Worm (Caenorhabditis elegans) whole organism, L1 larva: ENCODE data around the gene fask-1.

Experiments used
- C04F5.9 ChIP-seq: sonication (generic microtip); optimal IDR thresholded peaks from 2 replicates; lab custom pipeline; 2016; ENCODE audit warnings: missing genetic modification characterization, missing compliant biosample characterization
- Y116A8C.19 ChIP-seq: sonication (generic microtip); optimal IDR thresholded peaks from 2 replicates; lab custom pipeline; 2016; ENCODE audit warnings: missing compliant biosample characterization, missing genetic modification characterization, borderline replicate concordance
- alr-1 ChIP-seq: fragments of 200-800 bp; sonication (Bioruptor generic); optimal IDR thresholded peaks from 2 replicates; lab custom pipeline; 2018; ENCODE audit warnings: borderline replicate concordance, mild to moderate bottlenecking, missing genetic modification characterization, missing compliant biosample characterization
- ceh-63 ChIP-seq: fragments of 200-800 bp; sonication (Bioruptor generic); optimal IDR thresholded peaks from 2 replicates; lab custom pipeline; 2018; ENCODE audit warnings: mild to moderate bottlenecking, missing genetic modification characterization, missing compliant biosample characterization
- ceh-90 ChIP-seq: sonication (generic microtip); optimal IDR thresholded peaks from 2 replicates; lab custom pipeline; 2016; ENCODE audit warnings: missing genetic modification characterization, missing compliant biosample characterization
- fkh-4 ChIP-seq: sonication (generic microtip); optimal IDR thresholded peaks from 2 replicates; lab custom pipeline; 2016; ENCODE audit warnings: missing compliant biosample characterization, missing genetic modification characterization, borderline replicate concordance
- hlh-17 ChIP-seq: fragments of 200-800 bp; sonication (Bioruptor generic); optimal IDR thresholded peaks from 2 replicates; lab custom pipeline; 2018; ENCODE audit warnings: missing genetic modification characterization, mild to moderate bottlenecking, missing compliant biosample characterization, moderate library complexity, borderline replicate concordance
- irx-1 ChIP-seq: sonication (generic microtip); optimal IDR thresholded peaks from 2 replicates; lab custom pipeline; 2016; ENCODE audit warnings: missing genetic modification characterization, missing compliant biosample characterization
- jun-1 ChIP-seq: fragments of 150-350 bp; optimal IDR thresholded peaks from 2 replicates; lab custom pipeline; 2014; ENCODE audit warnings: missing biosample characterization, missing genetic modification reagents, missing genetic modification characterization
- lin-35 ChIP-seq, 2 experiments: fragments of 150-350 bp; optimal IDR thresholded peaks; 2 replicates each; lab custom pipeline; 2014; ENCODE audit warnings: missing biosample characterization in 2 of 2, missing genetic modification characterization in 2 of 2, missing genetic modification reagents in 2 of 2
- lir-3 ChIP-seq: sonication (generic microtip); optimal IDR thresholded peaks from 2 replicates; lab custom pipeline; 2016; ENCODE audit warnings: mild to moderate bottlenecking, missing genetic modification characterization, moderate library complexity, missing compliant biosample characterization; ENCODE audit not compliant: poor library complexity
- mef-2 ChIP-seq: fragments of 150-350 bp; optimal IDR thresholded peaks from 2 replicates; lab custom pipeline; 2014; ENCODE audit warnings: missing biosample characterization, missing genetic modification characterization
- mep-1 ChIP-seq: fragments of 150-350 bp; optimal IDR thresholded peaks from 2 replicates; lab custom pipeline; 2014; ENCODE audit warnings: missing biosample characterization, missing genetic modification characterization
- nhr-12 ChIP-seq: sonication (generic microtip); optimal IDR thresholded peaks from 2 replicates; lab custom pipeline; 2017; ENCODE audit warnings: missing biosample characterization, missing genetic modification characterization
- nhr-20 ChIP-seq: sonication (generic microtip); optimal IDR thresholded peaks from 2 replicates; lab custom pipeline; 2016; ENCODE audit warnings: mild to moderate bottlenecking, missing genetic modification characterization, missing compliant biosample characterization
- rnt-1 ChIP-seq: sonication (generic microtip); optimal IDR thresholded peaks from 2 replicates; lab custom pipeline; 2016; ENCODE audit warnings: mild to moderate bottlenecking, missing genetic modification characterization, moderate library complexity, missing compliant biosample characterization
- sox-4 ChIP-seq: sonication (generic microtip); optimal IDR thresholded peaks from 2 replicates; lab custom pipeline; 2016; ENCODE audit warnings: missing genetic modification characterization, missing compliant biosample characterization
- swsn-7 ChIP-seq: sonication (generic microtip); optimal IDR thresholded peaks from 2 replicates; lab custom pipeline; 2016; ENCODE audit warnings: missing genetic modification characterization, missing compliant biosample characterization
- tbx-2 ChIP-seq: sonication (generic microtip); optimal IDR thresholded peaks from 2 replicates; lab custom pipeline; 2016; ENCODE audit warnings: missing genetic modification characterization, missing compliant biosample characterization
- unc-130 ChIP-seq: fragments of 150-350 bp; optimal IDR thresholded peaks from 2 replicates; lab custom pipeline; 2017; ENCODE audit warnings: missing biosample characterization, missing genetic modification characterization, inconsistent platforms
- unc-86 ChIP-seq: sonication (generic microtip); optimal IDR thresholded peaks from 2 replicates; lab custom pipeline; 2016; ENCODE audit warnings: missing genetic modification characterization, missing compliant biosample characterization
- zag-1 ChIP-seq: fragments of 150-350 bp; optimal IDR thresholded peaks from 2 replicates; lab custom pipeline; 2014; ENCODE audit warnings: missing biosample characterization, missing genetic modification characterization
- ztf-11 ChIP-seq, 2 experiments: sonication (generic microtip); optimal IDR thresholded peaks; 2 replicates each; lab custom pipeline; 2016 to 2017; ENCODE audit warnings: missing genetic modification characterization in 2 of 2, missing biosample characterization in 1 of 2, missing compliant biosample characterization in 1 of 2

Gene fask-1

ce11 chrIV:13142254-13142653 lies 41.7 kb downstream of the fask-1 start, which contains the start of gene spe-43:
Gene spe-43 (minus strand): TSS chrIV:13142354.
- no peak for TF ChIP-seq ztf-11 (tag; optimal IDR thresholded peaks at IDR 0.05; lab: Kevin White, UChicago)
- TF ChIP-seq fkh-4 (tag; lab: Kevin White, UChicago): no peak
- TF ChIP-seq Y116A8C.19: no peak

- TF ChIP-seq mep-1 (tag; lab: Kevin White, UChicago) (no peak), unc-130 (tag; lab: Kevin White, UChicago) (no peak), jun-1 (no peak), rnt-1 (tag; lab: Kevin White, UChicago) (no peak), tbx-2 (tag; lab: Kevin White, UChicago) (no peak), lir-3 (tag; lab: Kevin White, UChicago) (no peak), swsn-7 (no peak), lin-35 (GFP tag; optimal IDR thresholded peaks at IDR 0.05; lab: Kevin White, UChicago) (no peak), nhr-20 (no peak), irx-1 (tag; lab: Kevin White, UChicago) (no peak), sox-4 (tag; lab: Kevin White, UChicago) (no peak), alr-1 (tag; lab: Kevin White, UChicago) (no peak), C04F5.9 (tag; lab: Kevin White, UChicago) (no peak), zag-1 (tag; lab: Kevin White, UChicago) (no peak), hlh-17 (GFP tag; lab: Kevin White, UChicago) (no peak), ceh-63 (GFP tag; lab: Kevin White, UChicago) (no peak), nhr-12 (tag; lab: Kevin White, UChicago) (no peak), unc-86 (tag; lab: Kevin White, UChicago) (no peak), mef-2 (no peak), ceh-90 (no peak)
- TF ChIP-seq, all 84 proteins: peak for 0
Observed at ce11 chrIV:13149276-13149675, 48.8 kb downstream of the fask-1 start, which contains the start of gene nlp-79. Gene nlp-79 (plus strand): TSS chrIV:13149576.
